Fruit fly (Drosophila melanogaster) whole organism, embryonic: ENCODE measurements around the gene CG6295.

Experiments
- CG10147 ChIP-seq: fragments of 200-800 bp; sonication (Bioruptor generic); optimal IDR thresholded peaks from 2 replicates; lab custom pipeline; 2019; ENCODE audit warnings: missing biosample characterization, mild to moderate bottlenecking, missing genetic modification characterization, moderate library complexity
- CG10366 ChIP-seq: fragments of 200-800 bp; sonication (Bioruptor generic); IDR thresholded peaks from 2 replicates; pipeline ENCODE4 v1.3.6; 2022; ENCODE audit warnings: missing biosample characterization, missing genetic modification characterization
- CG10462 ChIP-seq: fragments of 200-800 bp; sonication (Bioruptor generic); optimal IDR thresholded peaks from 2 replicates; lab custom pipeline; 2016; ENCODE audit warnings: missing biosample characterization, missing genetic modification characterization
- CG10543 ChIP-seq: fragments of 200-800 bp; sonication (Bioruptor generic); optimal IDR thresholded peaks from 3 replicates; lab custom pipeline; 2017; ENCODE audit warnings: missing biosample characterization, mild to moderate bottlenecking, missing genetic modification characterization, moderate library complexity
- CG12155 ChIP-seq: fragments of 200-800 bp; sonication (Bioruptor generic); optimal IDR thresholded peaks from 3 replicates; lab custom pipeline; 2016; ENCODE audit warnings: missing biosample characterization, missing genetic modification characterization
- CG12659 ChIP-seq: fragments of 200-800 bp; sonication (Bioruptor generic); optimal IDR thresholded peaks from 3 replicates; lab custom pipeline; 2017; ENCODE audit warnings: mild to moderate bottlenecking, missing biosample characterization, missing genetic modification reagents, missing genetic modification characterization
- CG12744 ChIP-seq: fragments of 200-800 bp; sonication (Bioruptor generic); optimal IDR thresholded peaks from 2 replicates; lab custom pipeline; 2016; ENCODE audit warnings: missing biosample characterization, missing genetic modification characterization
- CG14860 ChIP-seq: fragments of 200-800 bp; sonication (Bioruptor generic); IDR thresholded peaks from 3 replicates; pipeline ENCODE4 v1.3.6; 2022; ENCODE audit warnings: missing biosample characterization, missing genetic modification characterization; ENCODE audit not compliant: partially characterized antibody
- CG15011 ChIP-seq: fragments of 200-800 bp; sonication (Bioruptor generic); optimal IDR thresholded peaks from 3 replicates; lab custom pipeline; 2018; ENCODE audit warnings: missing biosample characterization, mild to moderate bottlenecking, missing genetic modification characterization
- CG15696 ChIP-seq: fragments of 200-800 bp; sonication (Bioruptor generic); optimal IDR thresholded peaks from 2 replicates; lab custom pipeline; 2019; ENCODE audit warnings: missing biosample characterization, mild to moderate bottlenecking, missing genetic modification characterization, moderate library complexity
- CG18011 ChIP-seq: fragments of 200-800 bp; sonication (Bioruptor generic); optimal IDR thresholded peaks from 2 replicates; lab custom pipeline; 2017; ENCODE audit warnings: missing biosample characterization, missing genetic modification characterization, mild to moderate bottlenecking, moderate library complexity, missing genotype
- CG18476 ChIP-seq: fragments of 200-800 bp; sonication (Bioruptor generic); optimal IDR thresholded peaks from 2 replicates; lab custom pipeline; 2016; ENCODE audit warnings: missing biosample characterization, mild to moderate bottlenecking, missing genetic modification characterization
- CG18619 ChIP-seq: fragments of 200-800 bp; sonication (Bioruptor generic); optimal IDR thresholded peaks from 3 replicates; lab custom pipeline; 2017; ENCODE audit warnings: missing biosample characterization, mild to moderate bottlenecking, missing genetic modification characterization
- CG2116 ChIP-seq: fragments of 200-800 bp; sonication (Bioruptor generic); optimal IDR thresholded peaks from 3 replicates; lab custom pipeline; 2018; ENCODE audit warnings: missing biosample characterization, mild to moderate bottlenecking, missing genetic modification characterization
- CG2889 ChIP-seq: fragments of 200-800 bp; sonication (Bioruptor generic); IDR thresholded peaks from 3 replicates; pipeline ENCODE4 v1.3.6; 2022; ENCODE audit warnings: missing biosample characterization, missing genetic modification characterization
- CG5953 ChIP-seq: fragments of 200-800 bp; sonication (Bioruptor generic); IDR thresholded peaks from 2 replicates; pipeline ENCODE4 v1.3.6; 2022; ENCODE audit warnings: missing biosample characterization, missing genetic modification characterization
- CG7963 ChIP-seq: fragments of 200-800 bp; sonication (Bioruptor generic); IDR thresholded peaks from 3 replicates; pipeline ENCODE4 v1.3.6; 2022; ENCODE audit warnings: missing biosample characterization, missing genetic modification characterization; ENCODE audit not compliant: partially characterized antibody
- CG8388 ChIP-seq: fragments of 200-800 bp; sonication (Bioruptor generic); optimal IDR thresholded peaks from 2 replicates; lab custom pipeline; 2019; ENCODE audit warnings: missing biosample characterization, mild to moderate bottlenecking, missing genetic modification characterization, moderate library complexity
- CG9215 ChIP-seq: fragments of 200-800 bp; sonication (Bioruptor generic); IDR thresholded peaks from 2 replicates; pipeline ENCODE4 v1.3.6; 2022; ENCODE audit warnings: missing biosample characterization, missing genetic modification characterization
- CG9876 ChIP-seq: fragments of 200-800 bp; sonication (Bioruptor generic); optimal IDR thresholded peaks from 2 replicates; lab custom pipeline; 2016; ENCODE audit warnings: missing biosample characterization, missing genetic modification characterization
- Dbx ChIP-seq: fragments of 200-800 bp; sonication (Bioruptor generic); IDR thresholded peaks from 3 replicates; pipeline ENCODE4 v1.3.6; 2022; ENCODE audit warnings: missing biosample characterization, missing genetic modification characterization
- Dref ChIP-seq: fragments of 200-800 bp; sonication (Bioruptor generic); IDR thresholded peaks from 2 replicates; pipeline ENCODE4 v1.3.6; 2022; ENCODE audit warnings: missing biosample characterization, missing genetic modification characterization
- Hand ChIP-seq: fragments of 200-800 bp; sonication (Bioruptor generic); optimal IDR thresholded peaks from 2 replicates; lab custom pipeline; 2017; ENCODE audit warnings: mild to moderate bottlenecking, missing biosample characterization, missing genetic modification reagents, missing genetic modification characterization
- NK7.1 ChIP-seq: fragments of 200-800 bp; sonication (Bioruptor generic); optimal IDR thresholded peaks from 3 replicates; lab custom pipeline; 2016; ENCODE audit warnings: missing biosample characterization, missing genetic modification characterization
- Six4 ChIP-seq: fragments of 200-800 bp; sonication (Bioruptor generic); optimal IDR thresholded peaks from 2 replicates; lab custom pipeline; 2016; ENCODE audit warnings: missing biosample characterization, missing genetic modification characterization
- Tbp ChIP-seq: fragments of >200 bp; optimal IDR thresholded peaks from 2 replicates; lab custom pipeline; 2018; ENCODE audit warnings: missing biosample characterization, missing genetic modification characterization
- bcd ChIP-seq: fragments of 200-800 bp; sonication (Bioruptor generic); optimal IDR thresholded peaks from 2 replicates; lab custom pipeline; 2017; ENCODE audit warnings: missing biosample characterization, mild to moderate bottlenecking, missing genetic modification characterization
- bigmax ChIP-seq: fragments of 200-800 bp; sonication (Bioruptor generic); optimal IDR thresholded peaks from 2 replicates; lab custom pipeline; 2018; ENCODE audit warnings: missing biosample characterization, mild to moderate bottlenecking, missing genetic modification characterization
- br ChIP-seq: fragments of >200 bp; optimal IDR thresholded peaks from 2 replicates; lab custom pipeline; 2017
- bsh ChIP-seq, 2 experiments: fragments of 200-800 bp; sonication (Bioruptor generic); optimal IDR thresholded peaks; 2 replicates each; lab custom pipeline; 2017 to 2018; ENCODE audit warnings: mild to moderate bottlenecking in 2 of 2, missing biosample characterization in 2 of 2, missing genetic modification characterization in 2 of 2, moderate library complexity in 1 of 2
- chm ChIP-seq: fragments of 200-800 bp; sonication (Bioruptor generic); IDR thresholded peaks from 2 replicates; pipeline ENCODE4 v1.3.6; 2022; ENCODE audit warnings: missing biosample characterization, missing genetic modification characterization
- crp ChIP-seq, 2 experiments: fragments of 200-800 bp; sonication (Bioruptor generic); optimal IDR thresholded peaks; 2 replicates in 1 of 2; 3 replicates in 1 of 2; lab custom pipeline; 2017; ENCODE audit warnings: missing biosample characterization in 2 of 2, missing genetic modification characterization in 2 of 2, mild to moderate bottlenecking in 1 of 2, moderate library complexity in 1 of 2
- fd64A ChIP-seq: fragments of 200-800 bp; sonication (Bioruptor generic); optimal IDR thresholded peaks from 3 replicates; lab custom pipeline; 2018; ENCODE audit warnings: missing biosample characterization, mild to moderate bottlenecking, missing genetic modification characterization
- ind ChIP-seq: fragments of 200-800 bp; sonication (Bioruptor generic); optimal IDR thresholded peaks from 3 replicates; lab custom pipeline; 2016; ENCODE audit warnings: missing biosample characterization, missing genetic modification characterization
- lmd ChIP-seq: fragments of 200-800 bp; sonication (Bioruptor generic); IDR thresholded peaks from 2 replicates; pipeline ENCODE4 v1.3.6; 2022; ENCODE audit warnings: missing biosample characterization, missing genetic modification characterization
- nau ChIP-seq: fragments of 200-800 bp; sonication (Bioruptor generic); optimal IDR thresholded peaks from 3 replicates; lab custom pipeline; 2017; ENCODE audit warnings: missing biosample characterization, mild to moderate bottlenecking, missing genetic modification characterization, missing genetic modification reagents
- odd ChIP-seq: fragments of 200-800 bp; sonication (Bioruptor generic); optimal IDR thresholded peaks from 2 replicates; lab custom pipeline; 2017; ENCODE audit warnings: missing biosample characterization, mild to moderate bottlenecking, missing genetic modification characterization
- pum ChIP-seq: fragments of 200-800 bp; sonication (Bioruptor generic); optimal IDR thresholded peaks from 2 replicates; lab custom pipeline; 2016; ENCODE audit warnings: missing biosample characterization, missing genetic modification characterization
- sima ChIP-seq: fragments of 200-800 bp; sonication (Bioruptor generic); optimal IDR thresholded peaks from 2 replicates; lab custom pipeline; 2016; ENCODE audit warnings: missing biosample characterization, missing genetic modification characterization
- sob ChIP-seq: fragments of 200-800 bp; sonication (Bioruptor generic); IDR thresholded peaks from 2 replicates; pipeline ENCODE4 v1.3.6; 2022; ENCODE audit warnings: missing biosample characterization, missing genetic modification characterization
- stc ChIP-seq: fragments of 200-800 bp; sonication (Bioruptor generic); IDR thresholded peaks from 2 replicates; pipeline ENCODE4 v1.3.6; 2022; ENCODE audit warnings: missing biosample characterization, missing genetic modification characterization
- stwl ChIP-seq: fragments of 200-800 bp; sonication (Bioruptor generic); optimal IDR thresholded peaks from 3 replicates; lab custom pipeline; 2018; ENCODE audit warnings: missing biosample characterization, mild to moderate bottlenecking, missing genetic modification characterization, moderate library complexity
- sug ChIP-seq: fragments of 200-800 bp; optimal IDR thresholded peaks from 2 replicates; lab custom pipeline; 2019; ENCODE audit warnings: missing biosample characterization, mild to moderate bottlenecking, missing genetic modification characterization, moderate library complexity
- zen ChIP-seq: fragments of 200-800 bp; sonication (Bioruptor generic); optimal IDR thresholded peaks from 3 replicates; lab custom pipeline; 2018; ENCODE audit warnings: missing biosample characterization, mild to moderate bottlenecking, missing genetic modification characterization, moderate library complexity

CG6295 gene

dm6 chr3R:26963747-26964174 is 43.1 kb downstream of the CG6295 start (continued):
- TF ChIP-seq CG2116 (GFP tag; lab: Kevin White, UChicago) (no peak), CG8388 (peak; percentile 31), CG15696 (peak; percentile 86), CG12155 (GFP tag; lab: Kevin White, UChicago) (peak; percentile 15), CG18476 (GFP tag; lab: Kevin White, UChicago) (peak; percentile 85), Dref (GFP tag; lab: Robert Waterston, UW) (no peak), CG10543 (peak; percentile 48), Dbx (GFP tag; lab: Robert Waterston, UW) (peak; percentile 32; the same call in 1 of the 3 replicates), Six4 (peak; percentile 70), lmd (peak; percentile 72), CG9876 (peak; percentile 61), ind (GFP tag; lab: Kevin White, UChicago) (peak; percentile 80), CG10366 (GFP tag; lab: Robert Waterston, UW) (peak; percentile 33; the same call in 1 of the 2 replicates), CG12744 (GFP tag; lab: Kevin White, UChicago) (no peak), CG12659 (peak; percentile 9), CG7963 (no peak), sima (GFP tag; lab: Kevin White, UChicago) (peak; percentile 66), CG9215 (GFP tag; lab: Robert Waterston, UW) (peak; percentile 43; the same call in 1 of the 2 replicates), CG15011 (peak; percentile 76), CG10147 (GFP tag; lab: Kevin White, UChicago) (peak; percentile 67), sob (GFP tag; lab: Robert Waterston, UW) (0 out of 2 replicates have a peak, but pooled peaks have one; percentile 35), bigmax (no peak), chm (no peak), br (lab: Kevin White, UChicago) (no peak), CG5953 (GFP tag; lab: Robert Waterston, UW) (0 out of 2 replicates have a peak, but pooled peaks have one; percentile 17), Hand (peak; percentile 43), CG10462 (GFP tag; lab: Kevin White, UChicago) (no peak), bsh (GFP tag; optimal IDR thresholded peaks at IDR 0.05; lab: Kevin White, UChicago) (peak; percentile 46 to 48), crp (GFP tag; optimal IDR thresholded peaks at IDR 0.05; lab: Kevin White, UChicago) (no peak), nau (peak; percentile 53), NK7.1 (GFP tag; lab: Kevin White, UChicago) (peak; percentile 33), CG18011 (GFP tag; lab: Kevin White, UChicago) (peak; percentile 49), zen (tag; lab: Kevin White, UChicago) (peak; percentile 87), CG14860 (0 out of 3 replicates have a peak, but pooled peaks have one; percentile 0), pum (GFP tag; lab: Kevin White, UChicago) (peak; percentile 40), CG2889 (GFP tag; lab: Robert Waterston, UW) (no peak), Tbp (GFP tag; lab: Kevin White, UChicago) (no peak), bcd (GFP tag; lab: Kevin White, UChicago) (peak; percentile 76), stwl (tag; lab: Kevin White, UChicago) (peak; percentile 32), odd (GFP tag; lab: Kevin White, UChicago) (no peak), fd64A (peak; percentile 70), stc (GFP tag; lab: Robert Waterston, UW) (peak; percentile 38; the same call in 1 of the 2 replicates), CG18619 (GFP tag; lab: Kevin White, UChicago) (peak; percentile 14), sug (tag; lab: Kevin White, UChicago) (peak; percentile 40)
